Fruit fly (Drosophila melanogaster): Measurements from ENCODE around the gene PIG-F.

Gene PIG-F

dm6 chr3L:19632766-19633632 lies 20.7 kb downstream of the PIG-F start (continued):
- TF ChIP-seq bab2 (GFP tag; optimal IDR thresholded peaks at IDR 0.05): no peak
- peak; percentile 18 for TF ChIP-seq Bteb2 (GFP tag; optimal IDR thresholded peaks at IDR 0.05)
- peak; percentile 4 for TF ChIP-seq Sry-δ (GFP tag; optimal IDR thresholded peaks at IDR 0.05)
- TF ChIP-seq Stat92E (GFP tag; optimal IDR thresholded peaks at IDR 0.05): no peak
- TF ChIP-seq ham (GFP tag; IDR thresholded peaks at IDR 0.05): no peak
- no peak for TF ChIP-seq abd-A (tag; optimal IDR thresholded peaks at IDR 0.05)
- peak; percentile 56 for TF ChIP-seq sens (GFP tag)
- peak; percentile 81 for TF ChIP-seq CG18599 (GFP tag; optimal IDR thresholded peaks at IDR 0.05)
- TF ChIP-seq CG8924 (tag; optimal IDR thresholded peaks at IDR 0.05): peak; percentile 67
- peak in 1 of 2 experiments; percentile 72 for TF ChIP-seq dpn (GFP tag; optimal IDR thresholded peaks at IDR 0.05)
- no peak for TF ChIP-seq peb (GFP tag; IDR thresholded peaks at IDR 0.05)
- TF ChIP-seq CG10431 (GFP tag; optimal IDR thresholded peaks at IDR 0.05): no peak
- peak; percentile 7 for TF ChIP-seq CG3838 (GFP tag; optimal IDR thresholded peaks at IDR 0.05)
- peak; percentile 10 for TF ChIP-seq CG7987 (GFP tag; optimal IDR thresholded peaks at IDR 0.05)
- peak; percentile 56 for TF ChIP-seq CG9817 (tag; optimal IDR thresholded peaks at IDR 0.05)
- TF ChIP-seq CG31224 (GFP tag; IDR thresholded peaks at IDR 0.05): peak; percentile 65
- peak; percentile 31 for TF ChIP-seq gcm (GFP tag; optimal IDR thresholded peaks at IDR 0.05)
- TF ChIP-seq CG4328 (GFP tag; optimal IDR thresholded peaks at IDR 0.05): no peak
- peak; percentile 78 for TF ChIP-seq CG2678 (tag; optimal IDR thresholded peaks at IDR 0.05)
- TF ChIP-seq CG18764 (GFP tag; optimal IDR thresholded peaks at IDR 0.05): no peak
- TF ChIP-seq CG2202 (tag; optimal IDR thresholded peaks at IDR 0.05): no peak
- peak; percentile 49 for TF ChIP-seq nom (GFP tag; optimal IDR thresholded peaks at IDR 0.05)
- TF ChIP-seq tin (GFP tag; optimal IDR thresholded peaks at IDR 0.05): peak; percentile 49
- TF ChIP-seq Meics (GFP tag; optimal IDR thresholded peaks at IDR 0.05): peak; percentile 74
- TF ChIP-seq fru (optimal IDR thresholded peaks at IDR 0.05): no peak
- TF ChIP-seq cwo (GFP tag; optimal IDR thresholded peaks at IDR 0.05): peak; percentile 85
- 0 out of 2 replicates have a peak, but pooled peaks have one; percentile 37 for TF ChIP-seq crol (GFP tag; IDR thresholded peaks at IDR 0.05)
- TF ChIP-seq Tbp (GFP tag; optimal IDR thresholded peaks at IDR 0.05): no peak
- peak; percentile 42 for TF ChIP-seq CG31441 (GFP tag; IDR thresholded peaks at IDR 0.05)
- peak; percentile 36 to 59 for TF ChIP-seq Hr51 (GFP tag; optimal IDR thresholded peaks at IDR 0.05)
- no peak for TF ChIP-seq kni (GFP tag; optimal IDR thresholded peaks at IDR 0.05)
- peak; percentile 78 for TF ChIP-seq Fer3 (tag; optimal IDR thresholded peaks at IDR 0.05)
- no peak for TF ChIP-seq CG8290 (GFP tag; optimal IDR thresholded peaks at IDR 0.05)
- TF ChIP-seq CG8290 (tag; optimal IDR thresholded peaks at IDR 0.05): peak in 1 of 2 experiments; percentile 70
- peak; percentile 55; the same call in 1 of the 2 replicates for TF ChIP-seq E2f1 (GFP tag; IDR thresholded peaks at IDR 0.05)
- TF ChIP-seq zf30C (GFP tag; optimal IDR thresholded peaks at IDR 0.05): peak; percentile 40
- no peak for TF ChIP-seq CG10462 (GFP tag; optimal IDR thresholded peaks at IDR 0.05)
- no peak; the same call in 1 of the 2 replicates for TF ChIP-seq Ravus (GFP tag; IDR thresholded peaks at IDR 0.05)
- peak; percentile 82 for TF ChIP-seq CG34376 (GFP tag; optimal IDR thresholded peaks at IDR 0.05)
- TF ChIP-seq org-1 (GFP tag; optimal IDR thresholded peaks at IDR 0.05): peak; percentile 3
- TF ChIP-seq CG7372 (GFP tag; IDR thresholded peaks at IDR 0.05): peak; percentile 56; the same call in 1 of the 2 replicates
- peak; percentile 9 for TF ChIP-seq NC2β (GFP tag; optimal IDR thresholded peaks at IDR 0.05)
- TF ChIP-seq CG14441 (GFP tag; IDR thresholded peaks at IDR 0.05): peak; percentile 66
- no peak for TF ChIP-seq chm (GFP tag; IDR thresholded peaks at IDR 0.05)
- TF ChIP-seq CG9932 (GFP tag; IDR thresholded peaks at IDR 0.05): peak; percentile 88
- peak; percentile 59; the same call in 1 of the 3 replicates for TF ChIP-seq CG34224 (GFP tag; IDR thresholded peaks at IDR 0.05; ENCODE audit: partially characterized antibody)
- no peak for TF ChIP-seq Side (GFP tag; optimal IDR thresholded peaks at IDR 0.05)
- TF ChIP-seq CG15011 (GFP tag; optimal IDR thresholded peaks at IDR 0.05): peak; percentile 64
- no peak for TF ChIP-seq cad (GFP tag; optimal IDR thresholded peaks at IDR 0.05)

Data from whole organism, embryonic.